Fruit fly (Drosophila melanogaster) whole organism: ENCODE data around the gene CG12589.

Experiments used
- CG8478 ChIP-seq: fragments of >200 bp; optimal IDR thresholded peaks from 2 replicates; lab custom pipeline; 2018; ENCODE audit warnings: inconsistent platforms
- Dll ChIP-seq: fragments of >200 bp; optimal IDR thresholded peaks from 2 replicates; lab custom pipeline; 2017
- EcR ChIP-seq, 2 experiments: fragments of >200 bp; optimal IDR thresholded peaks; 2 replicates each; lab custom pipeline; 2017; ENCODE audit warnings: missing biosample characterization in 2 of 2, missing genetic modification characterization in 2 of 2, missing genetic modification reagents in 2 of 2
- pan ChIP-seq: fragments of >200 bp; optimal IDR thresholded peaks from 2 replicates; lab custom pipeline; 2017
- psq ChIP-seq: fragments of >200 bp; optimal IDR thresholded peaks from 2 replicates; lab custom pipeline; 2017
- usp ChIP-seq: fragments of >200 bp; optimal IDR thresholded peaks from 2 replicates; lab custom pipeline; 2017; ENCODE audit warnings: missing biosample characterization, missing genetic modification characterization, mixed read lengths

The CG12589 gene

DNA sequence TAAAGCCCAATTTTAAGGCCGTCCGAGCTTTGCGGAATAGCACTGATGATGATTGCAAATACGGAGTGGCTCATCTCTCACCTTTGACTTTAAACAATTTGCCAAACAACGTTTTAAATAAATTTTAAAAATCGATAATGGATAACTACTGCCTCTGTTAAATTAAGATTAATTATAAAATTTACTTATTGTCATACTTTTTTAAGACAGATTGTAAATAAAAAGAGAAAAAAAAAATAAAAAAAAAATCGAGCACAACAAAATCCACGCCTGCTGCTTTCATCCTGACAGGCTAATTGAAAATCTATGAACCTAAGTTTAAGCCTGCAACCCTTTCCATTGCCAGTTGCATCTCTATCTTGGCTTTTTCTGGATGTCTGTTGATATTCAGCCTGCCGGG, at the start of gene CG12589:
CG12589 (minus strand) TSS at position 101 of the 400 bp plus-strand sequence.
- TF ChIP-seq EcR (GFP tag; optimal IDR thresholded peaks at IDR 0.05; lab: Kevin White, UChicago) (no peak), CG8478 (lab: Kevin White, UChicago) (no peak), usp (GFP tag; lab: Kevin White, UChicago) (no peak), pan (lab: Kevin White, UChicago) (no peak), Dll (lab: Kevin White, UChicago) (no peak), psq (lab: Kevin White, UChicago) (no peak)

DNA sequence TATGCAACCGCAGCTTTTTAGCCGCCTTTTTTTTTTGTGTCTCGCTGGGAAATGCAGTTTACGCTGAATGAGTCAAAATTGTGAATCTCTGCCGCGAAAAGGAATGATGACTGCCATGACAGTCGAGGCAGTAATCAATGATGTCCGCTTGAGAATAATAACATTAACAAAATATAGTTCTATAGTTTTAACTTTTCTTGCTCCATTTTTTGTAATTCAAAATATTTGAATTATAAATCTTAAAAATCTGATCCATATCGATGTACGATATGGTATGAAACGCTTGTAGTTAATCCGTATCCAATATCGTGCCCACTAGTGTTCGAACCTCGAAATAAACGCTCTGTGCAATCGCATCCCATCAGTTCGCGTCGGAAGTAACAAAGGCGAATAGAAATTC, 49.0 kb upstream of the CG12589 start:
- no peak for TF ChIP-seq EcR (GFP tag; optimal IDR thresholded peaks at IDR 0.05; lab: Kevin White, UChicago)
- TF ChIP-seq usp (GFP tag; lab: Kevin White, UChicago) = no peak
- TF ChIP-seq Dll (lab: Kevin White, UChicago) = no peak
- no peak for TF ChIP-seq psq (lab: Kevin White, UChicago)
- no peak for TF ChIP-seq CG8478 (lab: Kevin White, UChicago)
- TF ChIP-seq pan (lab: Kevin White, UChicago) = no peak

DNA sequence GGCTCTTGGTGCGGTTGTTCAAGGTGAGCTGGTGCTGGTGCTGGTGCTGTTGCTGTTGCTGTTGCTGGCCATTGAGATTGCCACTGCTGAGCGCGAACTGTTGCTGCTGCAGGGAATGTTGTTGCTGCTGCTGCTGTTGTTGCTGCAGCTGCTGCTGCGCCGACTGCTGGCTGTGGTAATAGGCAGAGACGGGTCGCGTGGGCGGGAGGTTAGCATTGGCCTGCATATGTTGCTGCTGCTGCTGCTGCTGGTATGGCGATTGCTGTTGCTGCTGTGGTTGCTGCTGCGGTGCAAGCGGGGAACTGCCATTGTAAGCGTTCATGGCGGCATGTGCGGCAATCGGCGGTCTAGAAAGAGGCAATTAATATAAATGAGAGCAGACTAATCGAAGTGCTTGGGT, 37.2 kb upstream of the CG12589 start:
- no peak for TF ChIP-seq pan (lab: Kevin White, UChicago)

DNA sequence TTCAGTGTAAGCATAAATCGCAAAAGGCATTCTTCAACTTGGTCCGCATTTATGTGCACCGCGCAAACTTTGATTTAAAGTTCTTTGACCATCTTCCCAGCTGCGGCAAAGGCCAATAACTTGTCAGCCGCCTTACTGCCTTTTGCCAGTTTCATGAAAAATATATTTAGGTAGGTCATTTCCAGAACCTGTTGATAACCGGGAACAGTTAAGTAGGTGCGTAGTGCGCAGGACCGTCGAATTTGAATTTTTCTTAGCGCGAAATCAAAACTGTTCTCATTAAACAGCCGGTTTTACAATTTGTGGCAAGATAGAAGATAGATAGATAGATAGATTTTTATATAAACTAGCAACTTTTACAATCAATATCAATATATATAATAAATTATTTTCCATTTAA, 33.2 kb upstream of the CG12589 start:
- TF ChIP-seq EcR (GFP tag; optimal IDR thresholded peaks at IDR 0.05; lab: Kevin White, UChicago) (no peak), pan (lab: Kevin White, UChicago) (no peak), CG8478 (lab: Kevin White, UChicago) (no peak), Dll (lab: Kevin White, UChicago) (no peak), psq (lab: Kevin White, UChicago) (no peak), usp (GFP tag; lab: Kevin White, UChicago) (no peak)

DNA sequence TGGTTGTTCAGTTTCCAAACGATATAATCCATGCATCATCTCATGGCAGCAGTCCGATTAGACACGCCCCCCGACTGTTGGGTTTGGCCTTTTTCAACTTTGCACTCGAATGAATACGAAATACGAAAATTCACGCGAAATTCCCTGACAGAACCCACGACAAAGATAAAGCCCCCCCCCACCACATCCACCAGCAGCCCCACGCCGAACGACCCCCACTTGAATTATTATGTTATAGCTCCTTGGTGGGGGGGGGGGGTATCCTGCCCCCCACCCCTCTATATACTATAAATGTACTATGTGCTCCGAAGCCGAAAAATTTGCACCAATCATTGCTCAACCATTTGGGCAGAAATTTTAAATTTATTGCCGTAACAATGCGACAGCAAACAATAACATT, 23.4 kb upstream of the CG12589 start:
- TF ChIP-seq psq (lab: Kevin White, UChicago) (no peak), EcR (GFP tag; optimal IDR thresholded peaks at IDR 0.05; lab: Kevin White, UChicago) (no peak), pan (lab: Kevin White, UChicago) (no peak), usp (GFP tag; lab: Kevin White, UChicago) (no peak), CG8478 (lab: Kevin White, UChicago) (no peak), Dll (lab: Kevin White, UChicago) (no peak)

DNA sequence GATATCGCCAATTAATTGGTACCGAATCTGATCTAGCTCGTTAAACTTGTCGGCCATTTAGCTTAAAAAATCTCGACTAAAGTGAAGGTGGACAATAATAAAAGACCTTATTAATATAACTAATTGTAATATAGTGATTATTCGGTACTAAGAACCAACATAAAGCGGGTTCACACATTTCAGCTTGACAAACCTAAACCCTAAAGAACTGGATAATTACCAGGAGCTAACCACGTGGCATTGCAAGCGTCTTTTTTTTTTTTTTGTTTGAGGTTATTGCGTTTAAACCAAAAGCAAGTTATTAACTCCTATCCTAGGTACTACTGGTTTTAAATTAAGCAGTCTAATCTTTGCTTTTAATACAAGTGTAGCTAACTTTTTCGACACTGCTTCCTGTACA, 20.5 kb upstream of the CG12589 start, which contains the start of gene CG12590:
CG12590 (plus strand) TSS at position 301 of the 400 bp plus-strand sequence.
- TF ChIP-seq CG8478 (lab: Kevin White, UChicago) (no peak), psq (lab: Kevin White, UChicago) (no peak), EcR (GFP tag; optimal IDR thresholded peaks at IDR 0.05; lab: Kevin White, UChicago) (no peak), pan (lab: Kevin White, UChicago) (no peak), usp (GFP tag; lab: Kevin White, UChicago) (no peak), Dll (lab: Kevin White, UChicago) (no peak)

DNA sequence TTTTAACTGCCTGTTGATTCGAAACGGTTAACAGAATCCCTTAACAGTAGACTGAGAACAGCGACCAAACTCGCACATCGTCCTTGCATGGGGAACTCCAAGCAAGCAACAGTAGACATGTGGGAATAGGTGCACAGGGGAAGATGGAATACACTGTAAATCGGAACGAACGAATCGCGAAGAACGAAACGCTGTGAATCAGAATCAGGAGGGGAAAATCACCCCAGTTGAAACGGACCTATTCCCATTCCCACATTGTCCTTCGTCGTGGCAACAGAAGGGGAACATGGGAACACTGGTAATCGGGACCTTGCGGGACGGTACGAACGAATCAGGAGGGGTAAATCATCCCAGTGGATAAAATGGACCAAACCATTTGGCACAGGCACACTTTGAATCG, 11.7 kb upstream of the CG12589 start, which contains the start of gene dpr16:
dpr16 (plus strand) TSS at position 386 of the 400 bp plus-strand sequence.
- TF ChIP-seq CG8478 (lab: Kevin White, UChicago) = no peak

DNA sequence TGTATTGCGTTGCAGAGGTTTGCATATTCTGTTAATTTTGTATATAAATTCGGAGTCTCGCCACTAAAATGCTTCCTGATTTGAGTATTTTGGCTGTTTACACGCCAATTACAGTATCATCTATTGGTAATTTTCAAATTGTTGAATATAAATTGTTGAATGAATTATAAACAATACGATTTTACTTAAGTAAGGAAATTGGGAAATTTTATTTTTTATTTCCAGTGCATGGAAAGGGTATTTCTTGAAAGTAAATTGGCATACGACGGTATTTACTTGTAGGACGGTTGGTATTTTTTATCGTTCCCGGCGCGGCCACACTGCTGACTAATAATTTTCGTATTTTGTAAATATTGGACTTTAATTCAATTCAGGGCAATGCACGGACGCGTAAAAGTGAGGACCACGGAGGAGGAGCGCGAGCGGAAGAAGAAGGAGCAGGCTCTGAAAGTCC, 11.0 kb downstream of the CG12589 start, which contains the start of gene RabGGTa:
RabGGTa (plus strand) TSS at position 298 of the 454 bp plus-strand sequence.
- no peak for TF ChIP-seq psq (lab: Kevin White, UChicago)

DNA sequence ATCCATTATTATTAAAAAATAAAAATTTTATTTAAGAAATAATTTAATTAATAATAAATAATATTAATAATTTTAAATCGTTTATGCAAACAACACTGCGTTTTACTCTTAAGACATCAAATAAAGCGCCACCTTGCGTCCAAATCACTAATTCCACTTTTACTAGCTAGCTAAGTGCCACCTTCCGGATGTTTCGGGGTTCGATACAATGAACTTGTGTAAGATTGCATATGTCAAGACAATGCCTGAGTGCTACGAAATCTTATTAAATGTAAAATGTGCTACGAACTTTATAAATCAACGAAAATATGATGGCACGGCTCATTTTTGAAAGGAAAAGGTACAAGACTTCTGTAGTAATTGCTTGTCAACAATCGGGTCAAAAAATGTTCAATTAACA, 11.9 kb downstream of the CG12589 start:
- TF ChIP-seq usp (GFP tag; lab: Kevin White, UChicago) (no peak), Dll (lab: Kevin White, UChicago) (no peak), CG8478 (lab: Kevin White, UChicago) (no peak), pan (lab: Kevin White, UChicago) (no peak), psq (lab: Kevin White, UChicago) (no peak), EcR (GFP tag; optimal IDR thresholded peaks at IDR 0.05; lab: Kevin White, UChicago) (no peak)

DNA sequence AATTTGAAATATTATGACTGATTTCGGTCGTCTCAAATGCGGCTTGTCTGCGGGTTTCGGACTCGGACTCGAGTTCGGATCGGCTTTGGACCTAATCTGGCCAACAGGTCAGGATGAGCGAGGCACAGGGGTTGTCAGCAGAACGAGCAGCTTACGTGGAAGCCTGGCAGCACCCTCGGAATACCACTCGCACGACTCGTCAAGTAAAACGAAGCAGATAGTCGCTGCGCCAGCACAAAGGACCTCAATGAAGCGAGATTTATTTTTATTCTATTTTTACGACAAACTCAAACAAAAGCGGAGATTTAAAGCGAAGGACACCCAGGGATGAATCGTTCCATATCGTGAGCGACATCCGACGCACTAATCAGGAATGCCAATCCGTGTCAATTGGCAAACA, 13.0 kb downstream of the CG12589 start:
- no peak for TF ChIP-seq usp (GFP tag; lab: Kevin White, UChicago)
- no peak for TF ChIP-seq pan (lab: Kevin White, UChicago)
- no peak for TF ChIP-seq Dll (lab: Kevin White, UChicago)
- no peak for TF ChIP-seq EcR (GFP tag; optimal IDR thresholded peaks at IDR 0.05; lab: Kevin White, UChicago)
- TF ChIP-seq psq (lab: Kevin White, UChicago) = no peak
- no peak for TF ChIP-seq CG8478 (lab: Kevin White, UChicago)

DNA sequence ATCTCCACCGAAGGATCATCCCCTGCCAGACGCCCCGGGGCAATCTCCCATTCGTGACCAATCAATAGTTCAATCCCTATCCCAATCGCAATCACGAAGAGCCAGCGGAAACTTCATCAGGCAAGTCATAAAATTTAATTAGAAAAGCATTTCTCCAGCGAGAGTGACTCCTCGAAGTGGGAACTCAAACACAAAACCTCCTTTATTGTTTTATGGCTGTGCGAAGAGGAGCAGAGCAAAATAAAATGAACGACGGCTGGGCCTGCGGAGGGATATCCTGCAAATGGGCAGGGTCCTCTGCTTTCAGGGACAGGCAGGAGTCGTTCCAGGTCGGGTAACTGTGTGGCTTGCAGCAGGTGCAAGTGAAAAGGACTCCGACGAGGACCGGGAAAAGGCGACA, 13.9 kb downstream of the CG12589 start:
- TF ChIP-seq CG8478 (lab: Kevin White, UChicago) (no peak), psq (lab: Kevin White, UChicago) (no peak), usp (GFP tag; lab: Kevin White, UChicago) (no peak), Dll (lab: Kevin White, UChicago) (no peak), EcR (GFP tag; optimal IDR thresholded peaks at IDR 0.05; lab: Kevin White, UChicago) (no peak), pan (lab: Kevin White, UChicago) (no peak)

DNA sequence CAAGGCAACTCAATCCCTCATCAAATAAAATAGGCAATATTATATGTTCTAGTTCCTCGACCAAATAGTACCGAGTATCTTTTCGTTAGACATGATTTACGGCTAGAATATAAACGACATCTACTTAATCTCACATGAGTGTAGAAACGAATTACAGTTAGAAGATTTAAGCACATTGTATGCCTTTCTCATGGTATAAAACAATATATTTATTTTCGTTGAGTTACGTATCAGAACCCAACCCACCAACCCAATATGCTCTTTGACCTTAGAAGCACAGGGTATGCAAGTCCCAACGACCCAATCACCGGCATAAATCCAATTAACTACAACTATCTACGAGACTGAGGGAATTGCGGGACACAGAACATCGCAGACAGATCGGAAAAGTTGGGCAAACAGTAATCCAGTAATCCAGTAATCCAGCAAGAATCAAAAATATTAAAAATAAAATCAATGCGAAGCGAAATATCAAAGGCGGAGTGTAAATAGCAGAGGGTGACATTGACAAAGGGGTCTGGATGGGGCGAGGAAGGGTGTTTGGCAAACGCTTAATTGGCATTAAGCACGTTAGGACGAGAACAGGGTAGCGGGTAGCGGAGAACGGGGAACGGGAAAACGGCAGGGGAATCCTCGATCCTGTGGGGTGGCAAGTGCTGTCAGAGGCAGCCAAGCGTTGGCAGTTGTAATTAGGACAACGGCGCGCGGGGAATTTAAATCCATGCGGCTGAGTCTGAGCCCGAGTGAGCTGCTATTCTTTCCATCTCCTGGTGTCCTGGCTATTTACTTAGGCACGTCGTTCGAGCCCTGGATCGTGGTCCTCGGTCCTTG, 16.3 kb downstream of the CG12589 start:
- TF ChIP-seq usp (GFP tag; lab: Kevin White, UChicago) (no peak), pan (lab: Kevin White, UChicago) (no peak), psq (lab: Kevin White, UChicago) (no peak), Dll (lab: Kevin White, UChicago) (no peak), CG8478 (lab: Kevin White, UChicago) (no peak), EcR (GFP tag; optimal IDR thresholded peaks at IDR 0.05; lab: Kevin White, UChicago) (no peak)
